Fruit fly (Drosophila melanogaster) Kc167 (cell line): ENCODE measurements around the gene Imp.

Source experiments
- Myc ChIP-seq: fragments of >200 bp; optimal IDR thresholded peaks from 2 replicates; lab custom pipeline; 2017; ENCODE audit warnings: missing external identifiers
- Sin3A ChIP-seq: fragments of >200 bp; optimal IDR thresholded peaks from 2 replicates; lab custom pipeline; 2018; ENCODE audit warnings: missing external identifiers
- h ChIP-seq: fragments of >200 bp; optimal IDR thresholded peaks from 3 replicates; lab custom pipeline; 2018; ENCODE audit warnings: missing external identifiers
- insv ChIP-seq: fragments of >200 bp; optimal IDR thresholded peaks from 3 replicates; lab custom pipeline; 2018; ENCODE audit warnings: missing external identifiers
- psq ChIP-seq: fragments of >200 bp; optimal IDR thresholded peaks from 2 replicates; lab custom pipeline; 2017; ENCODE audit warnings: missing external identifiers
- ttk ChIP-seq: sonication (Bioruptor generic); optimal IDR thresholded peaks from 2 replicates; lab custom pipeline; 2017; ENCODE audit warnings: missing external identifiers

Gene Imp

DNA sequence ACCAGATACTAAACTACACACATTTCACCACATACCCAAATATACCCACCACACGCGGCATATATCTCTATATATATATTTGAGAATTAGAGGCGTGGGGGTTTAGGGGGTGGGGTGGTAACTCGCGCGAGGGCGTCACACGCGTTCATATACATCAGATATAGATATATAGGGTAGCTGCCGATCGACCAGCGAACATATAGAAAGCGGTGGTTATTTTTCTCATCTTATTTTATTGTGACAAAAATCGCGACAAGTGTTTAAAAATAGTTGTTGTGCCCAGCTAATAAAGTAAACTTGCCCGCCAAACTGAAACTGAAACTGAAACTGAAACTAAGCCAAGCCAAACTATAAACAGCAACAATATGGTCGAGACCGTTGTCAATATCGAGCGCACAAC, 51.4 kb downstream of the Imp start:
- TF ChIP-seq Myc (lab: Kevin White, UChicago) (no peak), ttk (no peak), insv (lab: Kevin White, UChicago) (no peak), psq (lab: Kevin White, UChicago) (no peak), Sin3A (lab: Kevin White, UChicago) (no peak), h (lab: Kevin White, UChicago) (no peak)

DNA sequence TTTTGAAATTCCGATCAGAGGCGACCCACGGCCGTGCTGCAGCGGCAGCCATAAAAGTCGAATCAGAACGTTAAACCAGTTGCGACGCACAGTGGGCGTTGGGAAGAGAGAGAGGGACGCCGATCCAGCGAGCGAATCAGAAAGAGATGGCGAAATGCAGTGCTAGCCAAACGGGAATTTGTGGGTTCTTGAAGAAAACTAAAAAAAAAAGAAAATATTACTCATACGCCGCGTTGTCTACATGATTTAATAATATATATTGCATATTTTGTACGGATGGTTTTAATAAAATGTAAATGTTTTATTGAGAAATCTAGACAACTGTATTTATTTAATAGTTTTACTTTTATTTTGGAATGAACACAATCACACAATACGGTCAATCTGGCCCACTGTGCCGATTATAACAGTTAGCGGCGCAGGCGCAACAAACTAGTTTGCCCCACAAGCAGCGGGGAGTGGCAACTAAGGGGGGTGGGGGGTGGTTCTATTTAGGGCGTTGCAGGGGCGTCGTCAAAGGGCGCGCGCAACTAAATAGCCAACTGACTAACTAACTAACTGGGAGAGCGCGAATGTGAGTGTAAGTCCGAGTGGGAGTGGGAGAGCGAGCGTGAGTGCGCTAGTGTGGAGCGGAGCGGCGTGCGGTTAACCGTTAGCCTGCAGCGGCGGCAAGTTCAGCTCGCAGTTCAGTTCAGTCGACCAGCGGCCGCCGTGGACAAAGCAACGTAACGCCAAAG, 52.1 kb downstream of the Imp start, which contains the start of gene CG15211:
Gene CG15211 (plus strand): TSS at position 686 of the 737 bp plus-strand sequence.
- peak; percentile 37 for TF ChIP-seq insv (lab: Kevin White, UChicago)
- TF ChIP-seq h (lab: Kevin White, UChicago) = no peak

DNA sequence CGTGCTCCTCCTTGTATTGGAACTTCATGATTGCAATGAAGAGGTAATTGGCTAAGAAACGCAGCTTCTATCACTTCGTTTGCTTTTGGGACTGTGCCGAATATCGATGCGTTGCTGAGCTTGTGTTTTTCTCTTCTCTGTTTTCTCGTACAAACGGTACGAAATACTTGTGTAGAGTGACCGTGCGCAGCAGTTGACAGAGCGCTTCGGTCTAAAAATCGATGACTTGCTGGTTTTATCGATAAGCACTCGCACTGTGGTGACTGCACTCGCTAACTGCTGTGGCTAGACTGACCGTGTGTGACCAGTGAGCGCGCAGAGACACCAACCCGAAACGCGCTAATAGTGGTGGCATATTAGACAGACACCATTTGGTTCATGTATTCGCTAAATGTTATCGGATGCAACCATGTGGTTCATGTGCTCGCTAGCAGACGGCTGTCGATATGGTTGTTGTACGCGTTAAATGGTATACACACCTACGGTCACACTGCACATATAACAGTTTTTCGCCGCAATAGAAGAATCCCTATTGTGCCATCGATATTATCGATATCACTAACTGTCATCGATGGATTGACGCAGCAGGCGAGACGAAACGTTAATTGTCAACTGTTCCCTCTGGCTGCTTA, 55.9 kb downstream of the Imp start, which contains the start of the genes Atg8a and BTBD9:
Gene Atg8a (minus strand): TSS at position 296 of the 632 bp plus-strand sequence.
Gene BTBD9 (plus strand): TSS at position 495 of the 632 bp plus-strand sequence.
- TF ChIP-seq psq (lab: Kevin White, UChicago) (no peak), h (lab: Kevin White, UChicago) (no peak), Myc (lab: Kevin White, UChicago) (no peak), ttk (no peak), insv (lab: Kevin White, UChicago) (no peak), Sin3A (lab: Kevin White, UChicago) (no peak)

DNA sequence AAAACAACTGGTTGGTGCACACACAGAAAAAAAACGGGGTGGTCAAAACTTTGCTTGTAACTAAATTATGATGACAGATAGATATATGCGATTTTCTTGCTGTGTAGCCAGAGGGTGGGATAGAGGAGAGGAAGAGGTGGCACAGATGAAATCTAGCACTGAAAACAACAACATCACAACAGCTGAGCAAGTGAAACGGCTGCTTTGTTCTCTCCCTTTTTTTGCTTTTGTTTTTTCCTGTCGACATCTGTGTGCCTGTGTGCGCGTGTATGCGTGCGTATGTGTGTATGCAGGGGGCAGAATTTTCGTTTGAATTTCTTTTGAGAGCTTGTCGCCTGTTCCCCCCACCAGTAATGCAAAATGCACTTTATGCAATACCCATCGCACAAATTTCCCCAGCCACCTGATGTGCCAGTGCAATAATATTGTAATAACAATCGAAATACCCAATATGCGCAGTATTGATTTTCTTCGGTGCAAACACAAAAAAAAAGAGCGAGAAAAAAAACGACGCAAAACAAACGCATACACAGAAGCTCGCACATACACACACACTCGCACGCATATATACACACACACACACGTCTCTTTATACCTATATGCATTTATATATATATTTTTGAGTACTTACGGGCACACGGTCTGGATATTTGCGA, 56.6 kb downstream of the Imp start:
- TF ChIP-seq h (lab: Kevin White, UChicago) = no peak
- TF ChIP-seq insv (lab: Kevin White, UChicago) = no peak
- TF ChIP-seq psq (lab: Kevin White, UChicago) = no peak
- TF ChIP-seq Sin3A (lab: Kevin White, UChicago) = no peak
- TF ChIP-seq ttk = no peak

DNA sequence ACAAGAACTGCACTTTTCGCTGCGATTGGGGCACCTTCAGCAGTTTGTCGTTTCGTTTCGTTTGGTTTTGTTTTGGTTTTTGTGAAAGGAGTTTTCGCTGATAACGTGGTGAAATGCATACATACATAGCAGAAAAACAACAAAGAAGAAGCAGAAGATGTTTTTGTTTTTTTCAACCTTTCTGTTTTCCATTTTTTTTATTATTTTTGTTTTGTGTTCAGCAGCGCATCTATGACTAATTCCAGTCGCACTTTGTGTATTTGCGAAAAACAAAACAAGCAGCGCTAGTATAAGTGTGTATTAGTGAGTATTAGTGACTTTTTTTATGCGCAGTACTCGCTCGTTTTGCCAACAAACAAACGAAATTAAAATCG, 57.1 kb downstream of the Imp start:
- TF ChIP-seq Myc (lab: Kevin White, UChicago) = no peak
- TF ChIP-seq insv (lab: Kevin White, UChicago) = no peak
- TF ChIP-seq psq (lab: Kevin White, UChicago) = no peak
- no peak for TF ChIP-seq Sin3A (lab: Kevin White, UChicago)
- no peak for TF ChIP-seq h (lab: Kevin White, UChicago)
- TF ChIP-seq ttk = no peak

- TF ChIP-seq psq (lab: Kevin White, UChicago) (no peak), ttk (no peak), Sin3A (lab: Kevin White, UChicago) (no peak), h (lab: Kevin White, UChicago) (no peak), Myc (lab: Kevin White, UChicago) (no peak), insv (lab: Kevin White, UChicago) (no peak)
These were observed 59.9 kb downstream of the Imp start, which contains the start of gene Tango5 for dm6 chrX:10764206-10764605. Tango5 (minus strand) TSS chrX:10764413.

- no peak for TF ChIP-seq Myc (lab: Kevin White, UChicago)
- no peak for TF ChIP-seq insv (lab: Kevin White, UChicago)
- TF ChIP-seq ttk = no peak
- no peak for TF ChIP-seq psq (lab: Kevin White, UChicago)
- TF ChIP-seq h (lab: Kevin White, UChicago) = no peak
- no peak for TF ChIP-seq Sin3A (lab: Kevin White, UChicago)
These were observed 60.9 kb downstream of the Imp start for dm6 chrX:10762959-10763883.

- TF ChIP-seq Sin3A (lab: Kevin White, UChicago) (no peak), ttk (no peak), insv (lab: Kevin White, UChicago) (no peak), psq (lab: Kevin White, UChicago) (no peak), h (lab: Kevin White, UChicago) (no peak), Myc (lab: Kevin White, UChicago) (no peak)
These were observed 61.5 kb downstream of the Imp start for dm6 chrX:10762569-10762958.

DNA sequence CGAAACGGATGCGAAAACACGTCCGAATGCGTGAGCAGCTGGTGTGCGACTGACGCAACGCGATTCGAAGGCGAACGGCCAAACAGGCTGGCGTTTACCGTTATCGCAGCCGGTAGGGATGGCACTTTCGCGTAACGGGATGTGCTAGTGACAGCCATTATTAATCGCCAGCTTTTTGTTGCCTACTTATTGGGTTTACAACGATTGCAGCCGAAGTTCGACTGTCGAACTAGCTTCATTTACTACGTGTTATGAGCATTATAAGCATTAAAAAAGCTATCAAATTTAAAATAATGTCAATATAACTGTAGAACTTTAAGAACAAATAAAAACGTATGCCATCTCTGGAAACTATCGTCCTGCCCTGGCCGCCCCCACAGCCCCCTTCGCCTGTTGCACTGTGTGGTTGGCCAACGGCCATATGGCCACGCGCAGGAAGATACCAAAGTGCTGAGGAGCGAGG, 66.4 kb downstream of the Imp start, which contains the start of gene Rph:
Gene Rph (minus strand): TSS at position 51 of the 463 bp plus-strand sequence.
- no peak for TF ChIP-seq Myc (lab: Kevin White, UChicago)
- TF ChIP-seq ttk = no peak
- TF ChIP-seq h (lab: Kevin White, UChicago) = no peak
- no peak for TF ChIP-seq insv (lab: Kevin White, UChicago)
- no peak for TF ChIP-seq psq (lab: Kevin White, UChicago)
- no peak for TF ChIP-seq Sin3A (lab: Kevin White, UChicago)

- no peak for TF ChIP-seq psq (lab: Kevin White, UChicago)
- TF ChIP-seq h (lab: Kevin White, UChicago) = no peak
- TF ChIP-seq insv (lab: Kevin White, UChicago) = no peak
These were observed 68.0 kb downstream of the Imp start for dm6 chrX:10756026-10756561.
